Worm (Caenorhabditis elegans) whole organism, late embryonic: ENCODE data around the gene T05A7.13.

Experiments
- K09A11.1 ChIP-seq: sonication (generic microtip); optimal IDR thresholded peaks from 2 replicates; lab custom pipeline; 2017; ENCODE audit warnings: antibody characterized with exemption, mild to moderate bottlenecking, missing genetic modification characterization, missing compliant biosample characterization; ENCODE audit not compliant: insufficient read depth
- T23F11.4 ChIP-seq: fragments of 200-800 bp; sonication (Bioruptor generic); optimal IDR thresholded peaks from 2 replicates; lab custom pipeline; 2018; ENCODE audit warnings: mild to moderate bottlenecking, missing genetic modification characterization, missing compliant biosample characterization
- ama-1 ChIP-seq: fragments of 150-350 bp; optimal IDR thresholded peaks from 2 replicates; lab custom pipeline; 2014
- ceh-34 ChIP-seq: sonication (generic microtip); optimal IDR thresholded peaks from 2 replicates; lab custom pipeline; 2016; ENCODE audit warnings: mild to moderate bottlenecking, missing genetic modification characterization, missing compliant biosample characterization
- fkh-10 ChIP-seq: fragments of 150-350 bp; optimal IDR thresholded peaks from 2 replicates; lab custom pipeline; 2014; ENCODE audit warnings: missing biosample characterization, missing genetic modification reagents, missing genetic modification characterization
- fkh-6 ChIP-seq: sonication (generic microtip); optimal IDR thresholded peaks from 2 replicates; lab custom pipeline; 2016; ENCODE audit warnings: missing genetic modification characterization, missing compliant biosample characterization
- gmeb-2 ChIP-seq: sonication (generic microtip); optimal IDR thresholded peaks from 2 replicates; lab custom pipeline; 2016; ENCODE audit warnings: missing genetic modification characterization, inconsistent platforms, missing compliant biosample characterization
- nfya-1 ChIP-seq: sonication (generic microtip); optimal IDR thresholded peaks from 2 replicates; lab custom pipeline; 2017; ENCODE audit warnings: missing genetic modification characterization, mild to moderate bottlenecking, missing compliant biosample characterization, antibody characterized with exemption, moderate library complexity
- nhr-11 ChIP-seq: fragments of 150-350 bp; optimal IDR thresholded peaks from 2 replicates; lab custom pipeline; 2014; ENCODE audit warnings: missing biosample characterization, missing genetic modification characterization
- pag-3 ChIP-seq: sonication (generic microtip); optimal IDR thresholded peaks from 2 replicates; lab custom pipeline; 2016; ENCODE audit warnings: missing compliant biosample characterization, missing genetic modification characterization, borderline replicate concordance
- pat-9 ChIP-seq: fragments of 200-800 bp; sonication (Bioruptor generic); optimal IDR thresholded peaks from 2 replicates; lab custom pipeline; 2018; ENCODE audit warnings: mild to moderate bottlenecking, missing genetic modification characterization, moderate library complexity, missing compliant biosample characterization
- pqm-1 ChIP-seq: sonication (generic microtip); optimal IDR thresholded peaks from 2 replicates; lab custom pipeline; 2016; ENCODE audit warnings: missing genetic modification characterization, missing compliant biosample characterization
- sox-2 ChIP-seq: fragments of 200-800 bp; sonication (Bioruptor generic); IDR thresholded peaks from 2 replicates; pipeline ENCODE4 v1.3.6; 2022; ENCODE audit warnings: missing genetic modification reagents, missing genetic modification characterization, missing compliant biosample characterization
- tbx-7 ChIP-seq: sonication (generic microtip); optimal IDR thresholded peaks from 2 replicates; lab custom pipeline; 2016; ENCODE audit warnings: missing genotype, missing genetic modification characterization, missing compliant biosample characterization

ce11 chrII:4689477-4689876 is 28.3 kb upstream of the T05A7.13 start, which contains the start of gene F10G7.12:
- TF ChIP-seq ama-1 (lab: Kevin White, UChicago) (no peak), fkh-6 (tag; lab: Kevin White, UChicago) (no peak), ceh-34 (tag; lab: Kevin White, UChicago) (no peak), nfya-1 (tag; lab: Kevin White, UChicago) (no peak), pqm-1 (tag; lab: Kevin White, UChicago) (no peak), fkh-10 (no peak), nhr-11 (tag; lab: Kevin White, UChicago) (no peak), pat-9 (tag; lab: Kevin White, UChicago) (no peak), K09A11.1 (tag; lab: Kevin White, UChicago) (no peak), pag-3 (tag; lab: Kevin White, UChicago) (no peak), tbx-7 (tag; lab: Kevin White, UChicago) (no peak), T23F11.4 (GFP tag; lab: Kevin White, UChicago) (no peak), sox-2 (GFP tag; lab: Robert Waterston, UW) (no peak), gmeb-2 (tag; lab: Kevin White, UChicago) (no peak)
